Fruit fly (Drosophila melanogaster): ENCODE results near the gene Ccdc85.

The Ccdc85 gene

DNA sequence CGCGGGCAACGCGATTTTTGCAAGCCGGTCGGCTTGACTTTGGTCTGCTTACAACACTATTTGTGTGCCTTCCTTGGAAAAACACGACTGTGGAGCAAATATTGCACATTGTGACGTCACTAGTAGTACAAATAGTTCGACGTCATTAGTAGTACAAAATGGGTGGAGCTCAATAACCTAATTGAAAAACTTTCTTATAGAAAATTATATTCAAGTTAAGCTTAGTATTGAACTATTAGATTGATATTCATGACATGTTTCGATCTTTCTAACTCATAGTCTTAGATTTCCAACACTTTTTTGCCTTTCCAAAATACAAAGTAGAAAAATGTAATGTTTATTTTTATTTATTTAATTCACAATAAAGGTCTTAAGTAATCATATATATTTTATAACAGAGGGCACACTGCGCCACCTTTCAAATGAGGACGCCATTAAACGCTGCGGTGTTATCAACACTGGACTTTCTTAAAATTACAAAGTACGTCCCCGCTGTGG lies 26.6 kb upstream of the Ccdc85 start, which contains the start of the genes Rrp1 and gammaTub23C (continued):
- TF ChIP-seq Sin3A (optimal IDR thresholded peaks at IDR 0.05) (peak; percentile 75), CG10565 (GFP tag; optimal IDR thresholded peaks at IDR 0.05) (peak; percentile 63), da (GFP tag; optimal IDR thresholded peaks at IDR 0.05) (no peak), pho (GFP tag; optimal IDR thresholded peaks at IDR 0.05) (peak; percentile 77), tio (GFP tag; optimal IDR thresholded peaks at IDR 0.05) (peak; percentile 98), CG18476 (GFP tag; optimal IDR thresholded peaks at IDR 0.05) (peak; percentile 87), E2f1 (GFP tag; IDR thresholded peaks at IDR 0.05) (peak; percentile 79), CG11504 (tag; optimal IDR thresholded peaks at IDR 0.05) (peak; percentile 91), YL-1 (GFP tag; optimal IDR thresholded peaks at IDR 0.05) (peak; percentile 85), psq (GFP tag; optimal IDR thresholded peaks at IDR 0.05) (peak; percentile 71), MTF-1 (GFP tag; optimal IDR thresholded peaks at IDR 0.05; ENCODE audit: borderline replicate concordance) (peak; percentile 43), CG6175 (GFP tag; IDR thresholded peaks at IDR 0.05) (0 out of 3 replicates have a peak, but pooled peaks have one; percentile 33), CG10462 (GFP tag; optimal IDR thresholded peaks at IDR 0.05) (peak; percentile 82), CG10979 (tag; optimal IDR thresholded peaks at IDR 0.05) (peak; percentile 89), Hr78 (GFP tag; optimal IDR thresholded peaks at IDR 0.05) (peak in 1 of 2 experiments; percentile 71), odd (GFP tag; optimal IDR thresholded peaks at IDR 0.05) (peak; percentile 85), CG11696 (GFP tag; IDR thresholded peaks at IDR 0.05) (0 out of 2 replicates have a peak, but pooled peaks have one; percentile 38), slp2 (GFP tag; optimal IDR thresholded peaks at IDR 0.05) (peak; percentile 62), HLH54F (GFP tag; optimal IDR thresholded peaks at IDR 0.05) (peak; percentile 81), CoRest (tag; optimal IDR thresholded peaks at IDR 0.05) (peak; percentile 97), onecut (GFP tag; IDR thresholded peaks at IDR 0.05) (peak; percentile 62), CG1602 (GFP tag; optimal IDR thresholded peaks at IDR 0.05) (peak; percentile 94), h (optimal IDR thresholded peaks at IDR 0.05) (no peak), Atf-2 (GFP tag; optimal IDR thresholded peaks at IDR 0.05) (peak; percentile 69), CG6272 (GFP tag; IDR thresholded peaks at IDR 0.05) (peak; percentile 79; the same call in 1 of the 2 replicates), CG14710 (tag; optimal IDR thresholded peaks at IDR 0.05) (peak; percentile 96), CG8765 (GFP tag; IDR thresholded peaks at IDR 0.05) (peak; percentile 61; the same call in 1 of the 2 replicates), CG13424 (tag; optimal IDR thresholded peaks at IDR 0.05) (peak; percentile 93), CG15073 (GFP tag; optimal IDR thresholded peaks at IDR 0.05) (peak; percentile 67), CG18011 (GFP tag; optimal IDR thresholded peaks at IDR 0.05) (peak; percentile 70), CG18262 (tag; optimal IDR thresholded peaks at IDR 0.05) (peak; percentile 95), pan (optimal IDR thresholded peaks at IDR 0.05) (no peak), pan (GFP tag; optimal IDR thresholded peaks at IDR 0.05 in 1 of 2, IDR thresholded peaks at IDR 0.05 in 1 of 2) (peak in 1 of 2 experiments; percentile 82), peb (GFP tag; IDR thresholded peaks at IDR 0.05) (peak; percentile 82), so (GFP tag; IDR thresholded peaks at IDR 0.05) (peak; percentile 59; the same call in 1 of the 3 replicates), nau (GFP tag; optimal IDR thresholded peaks at IDR 0.05) (no peak), mld (GFP tag; IDR thresholded peaks at IDR 0.05; ENCODE audit: partially characterized antibody) (no peak), ewg (GFP tag; optimal IDR thresholded peaks at IDR 0.05) (peak; percentile 85), wdn (GFP tag; IDR thresholded peaks at IDR 0.05) (no peak; the same call in 1 of the 2 replicates), crol (GFP tag; IDR thresholded peaks at IDR 0.05) (no peak), Doc3 (GFP tag; IDR thresholded peaks at IDR 0.05; ENCODE audit: partially characterized antibody) (no peak), CG7839 (tag; optimal IDR thresholded peaks at IDR 0.05) (peak; percentile 94), vfl (GFP tag; optimal IDR thresholded peaks at IDR 0.05) (peak; percentile 80), ERR (GFP tag; optimal IDR thresholded peaks at IDR 0.05) (peak; percentile 15), phol (tag; optimal IDR thresholded peaks at IDR 0.05) (peak; percentile 96), CG11247 (GFP tag; IDR thresholded peaks at IDR 0.05) (peak; percentile 66), CG12236 (GFP tag; optimal IDR thresholded peaks at IDR 0.05) (peak; percentile 41), exex (tag; optimal IDR thresholded peaks at IDR 0.05) (peak; percentile 63), ase (GFP tag; IDR thresholded peaks at IDR 0.05) (peak; percentile 78), ssp (GFP tag; IDR thresholded peaks at IDR 0.05) (peak; percentile 80)

Measured in whole organism, embryonic.